Worm (Caenorhabditis elegans) whole organism, midembryonic: ENCODE measurements around the gene cyl-1.

Source experiments
- flt-1 ChIP-seq: fragments of 200-800 bp; sonication (Bioruptor generic); IDR thresholded peaks from 2 replicates; pipeline ENCODE4 v1.3.6; 2022; ENCODE audit warnings: missing genetic modification characterization, missing compliant biosample characterization
- klf-2 ChIP-seq: fragments of 200-800 bp; sonication (Bioruptor generic); conservative IDR thresholded peaks from 2 replicates; pipeline ENCODE4 v1.3.6; 2022; ENCODE audit warnings: missing genetic modification reagents, missing genetic modification characterization, missing compliant biosample characterization
- ztf-29 ChIP-seq: fragments of 200-800 bp; sonication (Bioruptor generic); IDR thresholded peaks from 2 replicates; pipeline ENCODE4 v1.3.6; 2022; ENCODE audit warnings: missing genetic modification reagents, missing genetic modification characterization, missing compliant biosample characterization

- no peak for TF ChIP-seq flt-1
- no peak for TF ChIP-seq klf-2
- no peak for TF ChIP-seq ztf-29
Observed at ce11 chrV:12036129-12036528, 42.6 kb upstream of the cyl-1 start.
